Worm (Caenorhabditis elegans): ENCODE data around the gene mrp-4.

mrp-4 gene

ce11 chrX:9932226-9932773, 48.2 kb downstream of the mrp-4 start, which contains the start of gene tsp-21 (continued):
- TF ChIP-seq nhr-20 (tag; optimal IDR thresholded peaks at IDR 0.05) (peak; percentile 80), ceh-88 (GFP tag; IDR thresholded peaks at IDR 0.05) (no peak), aha-1 (tag; optimal IDR thresholded peaks at IDR 0.05) (no peak)

DNA sequence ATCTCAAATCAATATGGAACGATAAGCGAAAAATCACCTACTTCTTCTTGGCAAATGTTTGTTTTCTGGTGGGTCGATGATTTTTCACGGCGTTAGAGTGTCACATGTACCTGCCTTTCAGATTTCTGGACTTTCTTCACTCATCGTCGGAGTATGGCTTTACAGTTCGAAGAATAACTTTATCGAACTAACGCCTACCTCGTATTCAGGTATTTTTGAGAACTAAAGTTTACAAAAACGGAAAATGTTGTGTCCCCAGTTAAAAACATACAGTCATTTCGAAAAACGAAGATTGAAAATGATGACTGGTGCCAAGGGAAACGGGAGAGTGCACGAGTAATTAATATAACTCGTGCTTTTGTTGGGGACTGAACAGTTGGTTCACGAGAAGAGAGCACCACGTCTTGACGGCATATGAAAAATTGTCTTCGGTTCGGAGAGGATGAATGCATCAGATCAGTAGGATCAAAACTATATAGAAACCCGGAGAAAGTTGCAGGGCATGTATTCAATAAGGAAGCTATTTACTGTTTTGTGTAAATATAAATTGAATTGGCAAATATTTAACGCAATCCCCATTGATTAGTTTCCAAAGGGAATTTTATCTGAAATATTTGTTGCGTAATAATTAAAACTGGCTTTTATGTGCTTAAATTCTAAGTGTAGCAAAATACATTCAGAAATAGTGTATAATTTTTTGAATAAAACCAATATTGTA, 49.4 kb downstream of the mrp-4 start:
- TF ChIP-seq mdl-1 (tag; optimal IDR thresholded peaks at IDR 0.05) (no peak), rnt-1 (tag; optimal IDR thresholded peaks at IDR 0.05) (peak; percentile 28), unc-62 (GFP tag; optimal IDR thresholded peaks at IDR 0.05) (no peak), efl-1 (optimal IDR thresholded peaks at IDR 0.05) (no peak), efl-1 (GFP tag; optimal IDR thresholded peaks at IDR 0.05 in 1 of 2) (peak in 1 of 2 experiments; percentile 61), nhr-90 (tag; optimal IDR thresholded peaks at IDR 0.05; ENCODE audit: poor library complexity) (no peak), nhr-71 (tag; optimal IDR thresholded peaks at IDR 0.05) (peak; percentile 36), lsy-2 (tag; optimal IDR thresholded peaks at IDR 0.05) (no peak), ceh-90 (tag; optimal IDR thresholded peaks at IDR 0.05) (no peak), unc-130 (tag; optimal IDR thresholded peaks at IDR 0.05) (peak; percentile 9), nhr-28 (tag; optimal IDR thresholded peaks at IDR 0.05) (no peak), fkh-4 (tag; optimal IDR thresholded peaks at IDR 0.05; ENCODE audit: borderline replicate concordance) (no peak), isw-1 (GFP tag; IDR thresholded peaks at IDR 0.05) (no peak), irx-1 (tag; optimal IDR thresholded peaks at IDR 0.05) (no peak), lin-14 (GFP tag; optimal IDR thresholded peaks at IDR 0.05) (peak; percentile 41), lin-39 (tag; optimal IDR thresholded peaks at IDR 0.05) (no peak)

- TF ChIP-seq efl-1 (optimal IDR thresholded peaks at IDR 0.05) (no peak), efl-1 (GFP tag; optimal IDR thresholded peaks at IDR 0.05 in 1 of 2) (peak in 1 of 2 experiments; percentile 47), elt-2 (tag; optimal IDR thresholded peaks at IDR 0.05) (peak; percentile 31), nhr-47 (tag; optimal IDR thresholded peaks at IDR 0.05) (no peak), C04F5.9 (tag; optimal IDR thresholded peaks at IDR 0.05) (no peak), nhr-19 (GFP tag; conservative IDR thresholded peaks at IDR 0.05) (no peak)
Observed at ce11 chrX:9934009-9934323, 49.9 kb downstream of the mrp-4 start.

ce11 chrX:9938091-9938490, 54.0 kb downstream of the mrp-4 start:
- TF ChIP-seq pax-3 (tag; optimal IDR thresholded peaks at IDR 0.05) (no peak), efl-1 (optimal IDR thresholded peaks at IDR 0.05) (no peak), efl-1 (GFP tag; optimal IDR thresholded peaks at IDR 0.05 in 1 of 2) (peak in 1 of 2 experiments; percentile 23), ztf-4 (tag; optimal IDR thresholded peaks at IDR 0.05) (peak; percentile 5), irx-1 (tag; optimal IDR thresholded peaks at IDR 0.05) (no peak), blmp-1 (tag; optimal IDR thresholded peaks at IDR 0.05) (peak; percentile 56), fos-1 (tag; optimal IDR thresholded peaks at IDR 0.05) (no peak), jun-1 (tag; optimal IDR thresholded peaks at IDR 0.05) (peak; percentile 9)

- TF ChIP-seq ceh-82 (tag; optimal IDR thresholded peaks at IDR 0.05) (no peak), unc-130 (tag; optimal IDR thresholded peaks at IDR 0.05) (no peak)
Observed at ce11 chrX:9938537-9938936, 54.5 kb downstream of the mrp-4 start, which contains the start of the genes C17G1.5 and C17G1.14. Gene C17G1.5 (plus strand): TSS chrX:9938802. Gene C17G1.14 (plus strand): TSS chrX:9938813.
